Worm (Caenorhabditis elegans) whole organism, L1 larva: Measurements from ENCODE around the gene K02B2.6.

ENCODE experiments used
- C34B4.2 ChIP-seq: sonication (generic microtip); optimal IDR thresholded peaks from 2 replicates; lab custom pipeline; 2017; ENCODE audit warnings: mild to moderate bottlenecking, missing genetic modification characterization, missing compliant biosample characterization
- F16B12.6 ChIP-seq: fragments of 150-350 bp; optimal IDR thresholded peaks from 2 replicates; lab custom pipeline; 2014; ENCODE audit warnings: missing biosample characterization, missing genetic modification characterization
- ama-1 ChIP-seq: fragments of 150-350 bp; optimal IDR thresholded peaks from 2 replicates; lab custom pipeline; 2014
- ceh-82 ChIP-seq, 3 experiments: fragments of 150-350 bp in 1 of 3; sonication (generic microtip) in 2 of 3; optimal IDR thresholded peaks; 2 replicates each; lab custom pipeline; 2014 to 2017; ENCODE audit warnings: missing biosample characterization in 3 of 3, missing genetic modification characterization in 3 of 3
- ceh-90 ChIP-seq: sonication (generic microtip); optimal IDR thresholded peaks from 2 replicates; lab custom pipeline; 2016; ENCODE audit warnings: missing genetic modification characterization, missing compliant biosample characterization
- dpl-1 ChIP-seq, 3 experiments: fragments of 150-350 bp in 2 of 3; sonication (generic microtip) in 1 of 3; optimal IDR thresholded peaks; 2 replicates each; lab custom pipeline; 2014 to 2017; ENCODE audit warnings: missing biosample characterization in 3 of 3, missing genetic modification characterization in 3 of 3, missing genetic modification reagents in 3 of 3
- efl-1 ChIP-seq, 4 experiments: fragments of 150-350 bp; optimal IDR thresholded peaks in 3 of 4; peaks in 1 of 4; 1 replicate in 1 of 4; 2 replicates in 3 of 4; lab custom pipeline; 2014; ENCODE audit warnings: missing biosample characterization in 2 of 4, missing genetic modification characterization in 2 of 4, missing genetic modification reagents in 2 of 4
- elt-3 ChIP-seq, 6 experiments: fragments of 150-350 bp in 1 of 6; sonication (generic microtip); optimal IDR thresholded peaks; 2 replicates each; lab custom pipeline; 2017 to 2018; ENCODE audit warnings: missing biosample characterization in 6 of 6, missing genetic modification characterization in 6 of 6, inconsistent platforms in 1 of 6
- fkh-10 ChIP-seq: sonication (generic microtip); optimal IDR thresholded peaks from 2 replicates; lab custom pipeline; 2017; ENCODE audit warnings: missing biosample characterization, missing genetic modification reagents, missing genetic modification characterization
- hlh-17 ChIP-seq: fragments of 200-800 bp; sonication (Bioruptor generic); optimal IDR thresholded peaks from 2 replicates; lab custom pipeline; 2018; ENCODE audit warnings: missing genetic modification characterization, mild to moderate bottlenecking, missing compliant biosample characterization, moderate library complexity, borderline replicate concordance
- irx-1 ChIP-seq: sonication (generic microtip); optimal IDR thresholded peaks from 2 replicates; lab custom pipeline; 2016; ENCODE audit warnings: missing genetic modification characterization, missing compliant biosample characterization
- isw-1 ChIP-seq: fragments of 200-800 bp; sonication (Bioruptor generic); IDR thresholded peaks from 2 replicates; pipeline ENCODE4 v1.3.6; 2022; ENCODE audit warnings: missing genetic modification characterization, missing compliant biosample characterization
- jun-1 ChIP-seq: fragments of 150-350 bp; optimal IDR thresholded peaks from 2 replicates; lab custom pipeline; 2014; ENCODE audit warnings: missing biosample characterization, missing genetic modification reagents, missing genetic modification characterization
- lin-14 ChIP-seq: fragments of 200-800 bp; sonication (Bioruptor generic); optimal IDR thresholded peaks from 2 replicates; lab custom pipeline; 2018; ENCODE audit warnings: mild to moderate bottlenecking, missing genetic modification characterization, moderate library complexity, missing compliant biosample characterization
- mdl-1 ChIP-seq, 2 experiments: fragments of 150-350 bp; optimal IDR thresholded peaks; 2 replicates each; lab custom pipeline; 2014 to 2017; ENCODE audit warnings: missing biosample characterization in 2 of 2, missing genetic modification characterization in 2 of 2, inconsistent platforms in 1 of 2
- nhr-19 ChIP-seq: fragments of 200-800 bp; sonication (Bioruptor generic); conservative IDR thresholded peaks from 2 replicates; pipeline ENCODE4 v1.3.6; 2022; ENCODE audit warnings: missing genetic modification characterization, missing compliant biosample characterization
- nhr-237 ChIP-seq: fragments of 150-350 bp; optimal IDR thresholded peaks from 2 replicates; lab custom pipeline; 2014; ENCODE audit warnings: missing biosample characterization, missing genetic modification characterization
- nhr-28 ChIP-seq: fragments of 150-350 bp; optimal IDR thresholded peaks from 2 replicates; lab custom pipeline; 2014; ENCODE audit warnings: missing biosample characterization, missing genetic modification characterization
- nhr-47 ChIP-seq: sonication (generic microtip); optimal IDR thresholded peaks from 2 replicates; lab custom pipeline; 2016; ENCODE audit warnings: mild to moderate bottlenecking, missing genetic modification characterization, moderate library complexity, missing compliant biosample characterization
- nhr-71 ChIP-seq: sonication (generic microtip); optimal IDR thresholded peaks from 2 replicates; lab custom pipeline; 2016; ENCODE audit warnings: mild to moderate bottlenecking, missing genetic modification characterization, moderate library complexity, missing compliant biosample characterization
- nhr-76 ChIP-seq: sonication (generic microtip); optimal IDR thresholded peaks from 2 replicates; lab custom pipeline; 2017; ENCODE audit warnings: missing biosample characterization, missing genetic modification characterization
- nhr-84 ChIP-seq: sonication (generic microtip); optimal IDR thresholded peaks from 2 replicates; lab custom pipeline; 2017; ENCODE audit warnings: missing biosample characterization, missing genetic modification characterization
- nhr-85 ChIP-seq: sonication (generic microtip); peaks from one replicate; lab custom pipeline; 2016; ENCODE audit warnings: missing genetic modification characterization, inconsistent platforms, missing compliant biosample characterization
- nhr-90 ChIP-seq: sonication (generic microtip); optimal IDR thresholded peaks from 2 replicates; lab custom pipeline; 2016; ENCODE audit warnings: mild to moderate bottlenecking, missing genetic modification characterization, missing compliant biosample characterization; ENCODE audit not compliant: poor library complexity
- pag-3 ChIP-seq: sonication (generic microtip); optimal IDR thresholded peaks from 2 replicates; lab custom pipeline; 2017; ENCODE audit warnings: missing genetic modification characterization, mild to moderate bottlenecking, missing compliant biosample characterization, antibody characterized with exemption, borderline replicate concordance; ENCODE audit not compliant: insufficient read depth
- pax-3 ChIP-seq: fragments of 200-800 bp; sonication (Bioruptor generic); optimal IDR thresholded peaks from 2 replicates; lab custom pipeline; 2018; ENCODE audit warnings: mild to moderate bottlenecking, missing genetic modification characterization, moderate library complexity, missing compliant biosample characterization
- pqm-1 ChIP-seq: sonication (generic microtip); optimal IDR thresholded peaks from 3 replicates; lab custom pipeline; 2017; ENCODE audit warnings: missing biosample characterization, missing genetic modification characterization
- rnt-1 ChIP-seq: sonication (generic microtip); optimal IDR thresholded peaks from 2 replicates; lab custom pipeline; 2016; ENCODE audit warnings: mild to moderate bottlenecking, missing genetic modification characterization, moderate library complexity, missing compliant biosample characterization
- skn-1 ChIP-seq: fragments of 150-350 bp; optimal IDR thresholded peaks from 2 replicates; lab custom pipeline; 2014; ENCODE audit warnings: missing biosample characterization, missing genetic modification characterization
- snu-23 ChIP-seq: sonication (generic microtip); optimal IDR thresholded peaks from 2 replicates; lab custom pipeline; 2016; ENCODE audit warnings: missing genetic modification characterization, missing compliant biosample characterization
- sox-4 ChIP-seq: sonication (generic microtip); optimal IDR thresholded peaks from 2 replicates; lab custom pipeline; 2016; ENCODE audit warnings: missing genetic modification characterization, missing compliant biosample characterization
- unc-86 ChIP-seq: sonication (generic microtip); optimal IDR thresholded peaks from 2 replicates; lab custom pipeline; 2016; ENCODE audit warnings: missing genetic modification characterization, missing compliant biosample characterization
- unc-98 ChIP-seq: fragments of 200-800 bp; sonication (Bioruptor generic); IDR thresholded peaks from 2 replicates; pipeline ENCODE4 v1.3.6; 2022; ENCODE audit warnings: missing genetic modification characterization, missing compliant biosample characterization
- vab-15 ChIP-seq: sonication (generic microtip); optimal IDR thresholded peaks from 2 replicates; lab custom pipeline; 2017; ENCODE audit warnings: missing genotype, mild to moderate bottlenecking, missing genetic modification characterization, missing compliant biosample characterization
- xbp-1 ChIP-seq: sonication (generic microtip); optimal IDR thresholded peaks from 2 replicates; lab custom pipeline; 2016; ENCODE audit warnings: missing genetic modification characterization, missing compliant biosample characterization

Gene K02B2.6

ce11 chrIV:5962219-5962945 lies at the start of gene K02B2.6:
TSS of gene K02B2.6 (minus strand) at chrIV:5962269.
- no peak for TF ChIP-seq nhr-84
- TF ChIP-seq pag-3 = no peak
- TF ChIP-seq pax-3 (tag; lab: Kevin White, UChicago) = no peak
- TF ChIP-seq fkh-10 (GFP tag; lab: Kevin White, UChicago) = no peak
- no peak for TF ChIP-seq nhr-237 (tag; lab: Kevin White, UChicago)
- TF ChIP-seq elt-3 (tag; optimal IDR thresholded peaks at IDR 0.05; lab: Kevin White, UChicago) = no peak
- no peak for TF ChIP-seq nhr-47 (tag; lab: Kevin White, UChicago)
- TF ChIP-seq nhr-90 (tag; lab: Kevin White, UChicago) = no peak

- no peak for TF ChIP-seq ama-1 (lab: Kevin White, UChicago)
- TF ChIP-seq, all 84 proteins: peak for 0
Measured at ce11 chrIV:6011545-6011944, 49.5 kb upstream of the K02B2.6 start, which contains the start of gene C46G7.5. TSS of gene C46G7.5 (minus strand) at chrIV:6011645.

- TF ChIP-seq snu-23 (GFP tag; lab: Kevin White, UChicago) (no peak), ama-1 (lab: Kevin White, UChicago) (no peak), unc-98 (GFP tag; lab: Robert Waterston, UW) (no peak), C34B4.2 (no peak), nhr-85 (tag; lab: Kevin White, UChicago) (no peak), nhr-28 (tag; lab: Kevin White, UChicago) (no peak)
Measured at ce11 chrIV:6010274-6010673, 48.2 kb upstream of the K02B2.6 start.

- no peak for TF ChIP-seq unc-86 (tag; lab: Kevin White, UChicago)
- no peak for TF ChIP-seq nhr-90 (tag; lab: Kevin White, UChicago)
- TF ChIP-seq pqm-1 (tag; lab: Kevin White, UChicago) = no peak
- TF ChIP-seq unc-98 (GFP tag; lab: Robert Waterston, UW) = no peak
- no peak for TF ChIP-seq xbp-1 (tag; lab: Kevin White, UChicago)
- TF ChIP-seq mdl-1 (tag; optimal IDR thresholded peaks at IDR 0.05; lab: Kevin White, UChicago) = no peak
- TF ChIP-seq fkh-10 (GFP tag; lab: Kevin White, UChicago) = no peak
- TF ChIP-seq isw-1 (GFP tag; lab: Robert Waterston, UW) = no peak
Measured at ce11 chrIV:6005655-6006054, 43.6 kb upstream of the K02B2.6 start.

- TF ChIP-seq efl-1 (optimal IDR thresholded peaks at IDR 0.05; lab: Kevin White, UChicago) (no peak), efl-1 (GFP tag; optimal IDR thresholded peaks at IDR 0.05 in 1 of 2; lab: Kevin White, UChicago) (peak in 1 of 2 experiments; percentile 90), ceh-90 (tag; lab: Kevin White, UChicago) (no peak)
Measured at ce11 chrIV:5990503-5990902, 28.4 kb upstream of the K02B2.6 start.

ce11 chrIV:5986829-5987228 lies 24.8 kb upstream of the K02B2.6 start:
- no peak for TF ChIP-seq irx-1 (tag; lab: Kevin White, UChicago)
- 0 out of 2 replicates have a peak, but pooled peaks have one; percentile 13 for TF ChIP-seq nhr-19 (GFP tag; lab: Robert Waterston, UW)
- peak; percentile 27 for TF ChIP-seq rnt-1 (tag; lab: Kevin White, UChicago)
- TF ChIP-seq jun-1 (tag; lab: Kevin White, UChicago) = no peak
- peak; percentile 55 for TF ChIP-seq lin-14 (GFP tag; lab: Kevin White, UChicago)
- TF ChIP-seq pag-3 = peak; percentile 30
- no peak for TF ChIP-seq nhr-71 (tag; lab: Kevin White, UChicago)
- TF ChIP-seq, all 84 proteins: peak for 4

- TF ChIP-seq skn-1 (tag; lab: Kevin White, UChicago) (no peak), F16B12.6 (no peak), xbp-1 (tag; lab: Kevin White, UChicago) (no peak), sox-4 (tag; lab: Kevin White, UChicago) (no peak), nhr-85 (tag; lab: Kevin White, UChicago) (no peak), irx-1 (tag; lab: Kevin White, UChicago) (no peak), dpl-1 (GFP tag; optimal IDR thresholded peaks at IDR 0.05; lab: Kevin White, UChicago) (no peak), lin-14 (GFP tag; lab: Kevin White, UChicago) (no peak), vab-15 (tag; lab: Kevin White, UChicago) (no peak), hlh-17 (GFP tag; lab: Kevin White, UChicago) (no peak), nhr-76 (no peak), ceh-82 (tag; optimal IDR thresholded peaks at IDR 0.05; lab: Kevin White, UChicago) (no peak)
Measured at ce11 chrIV:5985823-5986222, 23.8 kb upstream of the K02B2.6 start.
